Worm (Caenorhabditis elegans): ENCODE measurements around the gene C06E4.6.

Gene C06E4.6

DNA sequence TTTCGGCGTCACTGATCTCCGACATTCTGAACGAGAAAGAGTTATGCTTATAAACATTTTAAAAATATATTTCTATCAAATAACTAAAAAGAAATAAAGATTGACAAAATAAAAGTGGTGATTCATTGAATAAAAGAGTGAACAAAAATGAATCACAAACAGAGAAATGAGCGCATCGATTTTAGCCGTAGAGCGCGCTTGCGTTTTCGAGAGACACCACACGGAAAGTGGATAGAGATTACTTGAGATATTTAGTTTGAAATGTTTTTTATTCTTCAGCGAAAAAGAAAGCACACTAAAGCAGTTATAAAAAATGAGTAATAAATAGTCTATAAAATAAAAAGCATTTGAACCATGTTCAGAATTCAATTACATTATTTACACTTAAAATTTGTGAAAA, 27.9 kb downstream of the C06E4.6 start, which contains the start of gene cap-1:
TSS of gene cap-1 (minus strand) at position 26 of the 400 bp plus-strand sequence.
- TF ChIP-seq dao-5 (tag; optimal IDR thresholded peaks at IDR 0.05), result no peak
- peak; percentile 91 for TF ChIP-seq W03F9.2 (tag; optimal IDR thresholded peaks at IDR 0.05)

DNA sequence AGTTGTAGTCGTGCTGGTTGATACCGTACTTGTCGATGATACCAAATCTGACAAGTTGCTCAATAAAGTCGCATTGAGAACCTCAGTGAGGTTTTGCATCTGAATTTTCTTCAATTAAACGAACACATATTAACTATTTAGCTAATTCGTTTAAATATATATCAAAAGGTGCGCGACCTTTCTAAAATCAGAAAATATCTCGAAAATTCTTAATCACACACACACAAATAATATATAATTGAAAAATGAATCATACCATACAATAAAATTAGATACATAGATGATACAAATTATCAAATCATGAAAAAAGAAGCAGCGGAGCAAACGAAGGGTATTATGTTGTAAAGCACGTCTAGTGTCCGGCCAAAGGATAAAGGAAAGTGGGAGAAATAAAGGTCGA, 29.9 kb downstream of the C06E4.6 start, which contains the start of gene D2024.5:
TSS of gene D2024.5 (minus strand) at position 101 of the 400 bp plus-strand sequence.
- no peak for TF ChIP-seq W03F9.2 (tag; optimal IDR thresholded peaks at IDR 0.05)
- no peak for TF ChIP-seq dao-5 (tag; optimal IDR thresholded peaks at IDR 0.05)
- TF ChIP-seq him-1 (tag; optimal IDR thresholded peaks at IDR 0.05), result no peak

DNA sequence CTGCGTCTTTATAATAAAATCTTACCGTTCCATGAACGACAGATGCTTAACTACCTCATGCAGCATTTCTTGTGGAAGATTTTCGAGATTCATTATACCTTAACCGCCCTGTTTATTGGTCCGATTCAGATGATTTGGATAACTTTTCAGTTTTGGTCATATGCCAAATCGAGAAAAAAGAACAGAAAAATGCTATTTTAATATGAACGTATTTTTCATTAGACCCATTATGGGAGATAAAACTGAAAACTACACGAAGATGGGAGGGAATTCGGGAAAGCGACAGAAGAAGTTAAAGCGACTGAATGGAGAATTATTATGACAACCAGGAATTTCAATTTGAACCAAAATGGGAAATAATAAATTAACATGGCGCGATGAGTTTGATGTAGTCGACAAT, 31.0 kb downstream of the C06E4.6 start, which contains the start of gene R13A1.10:
TSS of gene R13A1.10 (minus strand) at position 101 of the 400 bp plus-strand sequence.
- TF ChIP-seq W03F9.2 (tag; optimal IDR thresholded peaks at IDR 0.05) (no peak), him-1 (tag; optimal IDR thresholded peaks at IDR 0.05) (no peak), dao-5 (tag; optimal IDR thresholded peaks at IDR 0.05) (no peak)

DNA sequence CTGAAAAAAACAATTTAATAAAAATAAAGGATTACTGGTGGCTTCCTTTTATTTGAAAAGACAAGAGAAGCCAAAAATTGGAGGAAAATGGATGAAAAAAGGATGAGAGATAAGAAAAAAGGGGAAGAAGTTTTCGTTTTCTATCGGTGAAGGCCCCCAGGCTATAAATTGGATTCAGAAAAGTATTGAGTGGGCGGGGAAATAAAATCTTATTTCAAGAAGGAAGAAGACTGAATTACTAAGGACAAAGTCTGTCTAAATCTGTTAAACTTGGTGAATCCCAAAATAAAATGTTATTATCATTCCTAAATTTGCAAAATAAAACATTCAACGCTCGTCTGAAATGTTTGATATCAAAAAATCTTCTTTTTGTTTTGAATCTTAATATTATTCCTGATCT, 36.0 kb downstream of the C06E4.6 start:
- TF ChIP-seq dao-5 (tag; optimal IDR thresholded peaks at IDR 0.05) (no peak), W03F9.2 (tag; optimal IDR thresholded peaks at IDR 0.05) (no peak), him-1 (tag; optimal IDR thresholded peaks at IDR 0.05) (no peak)

DNA sequence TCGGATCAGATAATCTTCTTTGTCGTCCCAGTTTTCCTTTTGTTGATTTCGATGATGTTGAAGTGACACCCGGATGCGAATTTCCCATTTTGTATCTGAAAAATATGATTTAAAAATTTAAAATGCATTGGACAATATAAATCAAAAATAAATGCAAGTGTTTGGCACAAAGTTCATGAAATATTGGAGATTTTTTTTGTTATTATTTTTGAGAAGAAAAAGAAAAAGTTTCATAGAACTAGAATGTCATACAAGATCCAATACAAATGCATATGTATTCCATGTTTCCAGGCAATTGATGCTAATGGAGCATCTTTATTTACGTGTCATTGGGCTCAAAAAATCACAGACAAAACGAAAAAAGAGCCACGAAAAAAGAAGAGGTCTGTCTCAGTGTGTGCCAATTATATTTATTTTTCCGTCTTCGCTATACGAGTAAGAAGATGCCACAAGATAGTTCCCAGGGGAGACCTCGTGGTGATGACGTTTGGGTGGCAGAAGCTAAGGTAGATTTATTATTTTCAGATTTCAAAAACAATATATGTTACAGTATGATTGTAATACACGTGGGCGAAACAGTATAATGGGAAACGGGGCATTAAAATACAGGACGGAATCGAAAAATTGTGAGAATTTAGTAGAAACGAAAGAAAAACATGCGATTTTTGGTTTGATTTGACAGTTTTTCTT, 38.6 kb downstream of the C06E4.6 start, which contains the start of the genes glb-23 and R13A1.1:
TSS of gene glb-23 (minus strand) at position 101 of the 690 bp plus-strand sequence.
TSS of gene R13A1.1 (plus strand) at position 640 of the 690 bp plus-strand sequence.
- TF ChIP-seq dao-5 (tag; optimal IDR thresholded peaks at IDR 0.05) (no peak), him-1 (tag; optimal IDR thresholded peaks at IDR 0.05) (no peak), W03F9.2 (tag; optimal IDR thresholded peaks at IDR 0.05) (no peak)

DNA sequence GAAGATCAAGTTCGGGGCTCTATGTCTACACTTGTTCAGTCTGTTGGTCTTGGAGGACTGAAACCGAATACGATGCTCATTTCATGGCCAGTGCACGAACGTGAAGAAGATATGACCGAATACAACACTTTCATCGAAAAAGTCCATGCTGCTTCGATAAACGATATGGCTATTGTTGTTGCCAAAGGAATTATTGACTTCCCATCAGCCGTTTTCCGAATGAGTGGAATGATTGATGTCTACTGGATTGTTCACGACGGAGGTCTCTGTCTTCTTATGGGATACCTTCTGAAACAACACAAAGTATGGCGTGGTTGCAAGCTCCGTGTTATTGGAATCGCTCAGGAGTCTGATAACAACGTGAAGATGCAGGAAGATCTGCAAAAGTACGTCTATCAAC, 41.9 kb downstream of the C06E4.6 start:
- TF ChIP-seq him-1 (tag; optimal IDR thresholded peaks at IDR 0.05) (no peak), dao-5 (tag; optimal IDR thresholded peaks at IDR 0.05) (no peak), W03F9.2 (tag; optimal IDR thresholded peaks at IDR 0.05) (no peak)

- TF ChIP-seq W03F9.2 (tag; optimal IDR thresholded peaks at IDR 0.05) (no peak), him-1 (tag; optimal IDR thresholded peaks at IDR 0.05) (no peak), dao-5 (tag; optimal IDR thresholded peaks at IDR 0.05) (no peak)
These were observed 45.3 kb downstream of the C06E4.6 start for ce11 chrIV:7212769-7213168.

DNA sequence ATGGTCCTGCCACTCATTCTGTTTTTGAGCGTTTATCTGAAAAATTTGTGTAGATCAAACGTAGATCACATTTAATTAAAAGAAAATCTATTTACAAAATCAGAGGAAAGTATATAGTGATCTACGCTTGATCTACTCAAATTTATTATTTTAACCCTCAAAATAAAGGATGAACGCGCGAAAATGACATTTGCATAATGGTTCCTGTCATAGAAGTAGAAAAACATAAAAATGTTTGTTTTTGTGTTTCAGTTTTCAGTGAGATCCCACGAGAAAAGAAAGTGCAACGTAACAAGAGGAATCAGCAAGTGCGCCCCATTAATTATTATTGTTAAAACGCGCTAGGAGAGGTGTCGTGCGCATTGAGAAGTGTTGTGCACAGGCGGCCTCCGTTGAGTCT, 46.8 kb downstream of the C06E4.6 start:
- TF ChIP-seq dao-5 (tag; optimal IDR thresholded peaks at IDR 0.05) (no peak), him-1 (tag; optimal IDR thresholded peaks at IDR 0.05) (no peak), W03F9.2 (tag; optimal IDR thresholded peaks at IDR 0.05) (no peak)

- TF ChIP-seq him-1 (tag; optimal IDR thresholded peaks at IDR 0.05) (no peak), W03F9.2 (tag; optimal IDR thresholded peaks at IDR 0.05) (no peak), dao-5 (tag; optimal IDR thresholded peaks at IDR 0.05) (no peak)
These were observed 49.1 kb downstream of the C06E4.6 start for ce11 chrIV:7208961-7209360.

Measured in whole organism, L4/young adult.